Worm (Caenorhabditis elegans): Measurements from ENCODE around the gene rcq-5.
A peak's percentile ranks its signal among the peaks of the same experiment; 100 is the strongest.

Gene rcq-5

DNA sequence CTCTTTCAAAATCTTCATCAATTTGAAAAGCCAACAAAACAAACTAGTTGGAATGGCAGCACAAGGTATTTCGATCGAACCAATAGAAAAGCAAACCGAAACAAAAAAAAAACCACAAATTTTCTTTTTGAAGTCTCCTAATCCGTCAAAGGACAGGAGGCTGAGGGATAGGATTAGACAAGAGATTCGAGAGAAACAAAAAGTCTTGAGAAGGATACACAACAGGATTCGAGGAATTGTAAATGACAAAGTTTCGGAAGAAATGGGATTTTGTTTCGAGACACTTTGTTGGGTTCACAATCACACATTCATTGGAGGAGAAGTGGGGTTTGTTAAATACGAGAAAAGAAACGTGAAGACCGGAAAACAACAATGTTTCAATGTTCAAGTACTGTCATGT lies 43.2 kb upstream of the rcq-5 start:
- TF ChIP-seq ZK337.2 (GFP tag; IDR thresholded peaks at IDR 0.05) = no peak
- TF ChIP-seq Y5F2A.4 (GFP tag; optimal IDR thresholded peaks at IDR 0.05) = no peak
- no peak for TF ChIP-seq rbr-2 (tag; optimal IDR thresholded peaks at IDR 0.05)
- TF ChIP-seq lin-15B (tag; optimal IDR thresholded peaks at IDR 0.05) = no peak
- no peak for TF ChIP-seq egl-43 (GFP tag; IDR thresholded peaks at IDR 0.05)
- no peak for TF ChIP-seq hlh-30 (tag; optimal IDR thresholded peaks at IDR 0.05; ENCODE audit: insufficient read depth)
- no peak for TF ChIP-seq jun-1 (tag; optimal IDR thresholded peaks at IDR 0.05)
- TF ChIP-seq Y105C5A.15 (GFP tag; IDR thresholded peaks at IDR 0.05) = no peak
- TF ChIP-seq nhr-102 (tag; optimal IDR thresholded peaks at IDR 0.05) = no peak
- no peak for TF ChIP-seq arid-1 (GFP tag; conservative IDR thresholded peaks at IDR 0.05)
- TF ChIP-seq saeg-2 (GFP tag; IDR thresholded peaks at IDR 0.05) = no peak
- TF ChIP-seq ceh-32 (tag; optimal IDR thresholded peaks at IDR 0.05; ENCODE audit: poor library complexity) = no peak
- TF ChIP-seq F44E2.7 (GFP tag; IDR thresholded peaks at IDR 0.05) = no peak
- TF ChIP-seq madf-5 (GFP tag; IDR thresholded peaks at IDR 0.05) = no peak
- no peak for TF ChIP-seq unc-130 (GFP tag; optimal IDR thresholded peaks at IDR 0.05)
- no peak for TF ChIP-seq ceh-82 (tag; optimal IDR thresholded peaks at IDR 0.05)
- TF ChIP-seq lin-1 (GFP tag; IDR thresholded peaks at IDR 0.05) = no peak
- TF ChIP-seq zfp-2 (tag; optimal IDR thresholded peaks at IDR 0.05) = no peak
- TF ChIP-seq fkh-10 (GFP tag; optimal IDR thresholded peaks at IDR 0.05) = no peak

DNA sequence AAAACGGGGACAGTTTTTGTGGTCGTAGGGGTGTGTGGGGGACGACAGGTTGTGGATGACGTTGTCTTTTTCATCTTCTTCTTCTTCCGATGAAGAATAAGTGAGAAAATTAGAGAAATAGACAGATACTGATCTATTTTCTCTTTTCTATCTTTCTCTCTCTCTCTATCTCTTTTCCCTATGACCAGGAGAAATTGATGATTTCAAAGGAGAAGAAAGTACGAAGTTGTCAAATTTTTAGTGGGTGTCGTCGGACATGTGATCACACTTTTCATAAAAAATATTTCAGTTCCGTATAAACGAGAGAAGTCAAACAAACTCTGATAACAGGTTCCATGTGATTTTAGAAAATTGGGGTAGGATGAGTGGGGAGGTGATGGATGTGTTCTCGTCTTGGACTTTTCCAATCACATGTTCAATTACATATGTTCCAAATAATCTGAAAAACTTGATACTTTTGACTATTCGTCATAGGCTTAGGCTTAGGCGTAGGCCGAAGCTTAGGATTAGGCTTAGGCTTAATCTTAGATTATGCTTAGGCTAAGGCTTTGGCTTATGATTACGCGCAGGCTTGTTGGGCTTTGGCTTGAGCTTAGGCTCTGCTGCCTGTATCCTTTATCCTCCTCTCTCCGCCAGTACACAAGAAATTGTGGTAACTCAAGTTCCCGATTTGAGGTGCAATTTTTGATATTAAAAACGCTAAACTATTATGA lies 42.3 kb upstream of the rcq-5 start:
- no peak for TF ChIP-seq ztf-7 (tag; optimal IDR thresholded peaks at IDR 0.05)
- peak in 1 of 2 experiments; percentile 68 for TF ChIP-seq mdl-1 (tag; optimal IDR thresholded peaks at IDR 0.05)
- peak; percentile 49 for TF ChIP-seq mxl-3 (GFP tag; optimal IDR thresholded peaks at IDR 0.05)
- TF ChIP-seq ZK546.5 (tag; optimal IDR thresholded peaks at IDR 0.05) = no peak
- TF ChIP-seq lin-15B (tag; optimal IDR thresholded peaks at IDR 0.05) = no peak
- no peak for TF ChIP-seq rbr-2 (tag; optimal IDR thresholded peaks at IDR 0.05)
- peak; percentile 72 for TF ChIP-seq mep-1 (tag; optimal IDR thresholded peaks at IDR 0.05)
- no peak for TF ChIP-seq daf-12 (tag; optimal IDR thresholded peaks at IDR 0.05)
- TF ChIP-seq set-16 (GFP tag; IDR thresholded peaks at IDR 0.05) = no peak
- TF ChIP-seq pha-4 (GFP tag; IDR thresholded peaks at IDR 0.05) = no peak
- no peak for TF ChIP-seq pha-4 (tag; optimal IDR thresholded peaks at IDR 0.05)
- no peak for TF ChIP-seq nhr-76 (tag; optimal IDR thresholded peaks at IDR 0.05)
- TF ChIP-seq Y105C5A.15 (GFP tag; IDR thresholded peaks at IDR 0.05) = no peak
- TF ChIP-seq nhr-11 (tag; optimal IDR thresholded peaks at IDR 0.05) = peak; percentile 44
- TF ChIP-seq T20F7.1 (GFP tag; optimal IDR thresholded peaks at IDR 0.05) = peak; percentile 39
- no peak for TF ChIP-seq Y75B8A.6 (GFP tag; IDR thresholded peaks at IDR 0.05)
- TF ChIP-seq ceh-28 (tag; optimal IDR thresholded peaks at IDR 0.05) = no peak
- no peak for TF ChIP-seq daf-19 (GFP tag; conservative IDR thresholded peaks at IDR 0.05)
- TF ChIP-seq lir-3 (tag; optimal IDR thresholded peaks at IDR 0.05) = no peak
- TF ChIP-seq dmd-6 (GFP tag; IDR thresholded peaks at IDR 0.05) = peak; percentile 32
- no peak for TF ChIP-seq fkh-10 (GFP tag; optimal IDR thresholded peaks at IDR 0.05)
- no peak for TF ChIP-seq nhr-111 (GFP tag; optimal IDR thresholded peaks at IDR 0.05)
- TF ChIP-seq snpc-1.2 (GFP tag; IDR thresholded peaks at IDR 0.05) = no peak
- TF ChIP-seq tra-1 (GFP tag; IDR thresholded peaks at IDR 0.05) = 0 out of 2 replicates have a peak, but pooled peaks have one; percentile 32
- peak; percentile 70 for TF ChIP-seq cey-2 (tag; optimal IDR thresholded peaks at IDR 0.05; ENCODE audit: borderline replicate concordance, insufficient read depth)
- TF ChIP-seq dmd-8 (GFP tag; IDR thresholded peaks at IDR 0.05) = no peak
- TF ChIP-seq nhr-102 (tag; optimal IDR thresholded peaks at IDR 0.05) = no peak
- peak; percentile 14; the same call in 1 of the 2 replicates for TF ChIP-seq hmg-1.1 (GFP tag; IDR thresholded peaks at IDR 0.05)
- TF ChIP-seq dpl-1 (GFP tag; optimal IDR thresholded peaks at IDR 0.05) = peak; percentile 29
- peak; percentile 30 for TF ChIP-seq lin-13 (GFP tag; optimal IDR thresholded peaks at IDR 0.05)
- TF ChIP-seq duxl-1 (tag; optimal IDR thresholded peaks at IDR 0.05; ENCODE audit: poor library complexity) = peak; percentile 4
- no peak for TF ChIP-seq zip-11 (GFP tag; IDR thresholded peaks at IDR 0.05)
- peak; percentile 19; the same call in 1 of the 2 replicates for TF ChIP-seq ceh-20 (GFP tag; IDR thresholded peaks at IDR 0.05)
- peak; percentile 53 for TF ChIP-seq nhr-28 (tag; optimal IDR thresholded peaks at IDR 0.05)
- peak; percentile 56 for TF ChIP-seq dve-1 (tag; optimal IDR thresholded peaks at IDR 0.05; ENCODE audit: insufficient read depth)

Measured in whole organism, L4 larva.